Fruit fly (Drosophila melanogaster): Measurements from ENCODE around the gene Stim.

DNA sequence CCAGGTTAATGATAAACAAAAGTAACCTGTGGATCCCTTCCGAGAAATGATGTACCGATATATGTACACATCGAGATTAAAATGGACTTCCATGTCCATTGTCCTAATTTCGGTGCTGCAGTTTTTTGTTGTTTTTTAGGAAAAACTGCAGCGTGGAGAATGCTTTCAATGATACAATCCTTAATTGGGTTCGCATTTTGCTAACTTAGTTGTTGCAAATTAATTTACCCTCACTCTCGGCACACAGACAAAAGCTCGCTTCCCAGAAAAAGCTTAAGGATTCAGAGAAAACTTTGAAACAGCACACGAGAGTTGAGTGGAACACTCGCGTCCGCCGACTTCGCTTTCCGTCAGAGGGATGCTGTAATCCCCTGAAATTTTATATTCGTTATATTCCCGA lies 29.7 kb downstream of the Stim start, which contains the start of gene Lrp4:
- TF ChIP-seq h (GFP tag; optimal IDR thresholded peaks at IDR 0.05) (no peak), woc (GFP tag; optimal IDR thresholded peaks at IDR 0.05) (no peak), HLH106 (tag; optimal IDR thresholded peaks at IDR 0.05) (no peak), sv (GFP tag; optimal IDR thresholded peaks at IDR 0.05) (no peak), Abd-B (GFP tag; optimal IDR thresholded peaks at IDR 0.05) (no peak)
